Worm (Caenorhabditis elegans): ENCODE data around the gene arrd-1.

arrd-1 gene

DNA sequence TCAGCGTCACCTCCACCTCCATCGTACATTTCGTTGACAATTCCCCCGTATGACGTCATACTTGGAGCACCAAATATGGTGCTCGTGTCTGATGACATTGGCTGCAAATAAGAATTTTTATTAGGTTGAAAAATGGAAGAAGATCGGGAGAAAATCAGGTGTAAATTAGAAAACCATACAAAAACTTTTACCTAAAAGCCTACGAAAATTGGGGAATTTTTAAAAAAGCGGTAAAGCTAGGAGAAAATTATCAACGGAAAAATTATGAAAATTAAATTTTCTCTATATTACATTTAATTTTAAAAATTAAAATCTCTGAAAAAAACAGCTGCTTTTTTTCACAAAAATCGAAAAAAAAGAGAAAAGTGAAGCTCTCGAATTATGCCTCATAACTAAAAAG is 2.9 kb upstream of the arrd-1 start, which contains the start of gene T04B8.5:
T04B8.5 (minus strand) TSS at position 101 of the 400 bp plus-strand sequence.
- no peak for TF ChIP-seq nhr-85 (tag)
- no peak for TF ChIP-seq ztf-4 (tag; optimal IDR thresholded peaks at IDR 0.05)
- no peak for TF ChIP-seq egl-13 (tag; optimal IDR thresholded peaks at IDR 0.05)
- TF ChIP-seq ceh-8 (GFP tag; optimal IDR thresholded peaks at IDR 0.05): no peak
- TF ChIP-seq fkh-8 (tag; optimal IDR thresholded peaks at IDR 0.05): no peak
- no peak for TF ChIP-seq ets-5 (GFP tag; IDR thresholded peaks at IDR 0.05)

DNA sequence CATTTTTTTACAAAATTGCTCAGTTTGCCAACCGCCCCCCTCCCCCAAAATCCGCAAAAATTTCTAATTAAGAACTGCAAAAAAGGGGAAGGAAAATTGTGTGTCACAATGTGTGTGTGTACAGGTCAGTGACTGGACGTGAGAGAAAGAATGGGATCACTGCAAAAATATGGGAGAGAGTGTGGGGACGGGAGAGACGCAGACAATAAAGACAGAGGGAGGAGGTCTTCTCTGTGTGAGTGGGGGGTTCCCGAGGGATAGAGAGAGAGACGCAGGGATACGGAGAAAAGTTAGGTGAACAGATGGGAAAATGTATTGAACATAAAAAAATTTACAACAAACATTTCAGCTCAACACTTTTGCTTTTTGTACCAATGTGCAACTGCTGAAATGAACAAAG is 1.4 kb upstream of the arrd-1 start:
- no peak for TF ChIP-seq mab-9 (GFP tag; IDR thresholded peaks at IDR 0.05)
- peak; percentile 90 for TF ChIP-seq lin-14 (GFP tag; optimal IDR thresholded peaks at IDR 0.05)
- peak in 1 of 2 experiments; percentile 59 for TF ChIP-seq lsy-2 (tag; optimal IDR thresholded peaks at IDR 0.05)
- peak in 2 of 6 experiments; percentile 20 to 51 for TF ChIP-seq elt-3 (tag; optimal IDR thresholded peaks at IDR 0.05)
- TF ChIP-seq unc-98 (GFP tag; IDR thresholded peaks at IDR 0.05): peak; percentile 41; the same call in 1 of the 2 replicates
- peak in 1 of 2 experiments; percentile 52 for TF ChIP-seq mdl-1 (tag; optimal IDR thresholded peaks at IDR 0.05)
- peak; percentile 63 for TF ChIP-seq nhr-20 (tag; optimal IDR thresholded peaks at IDR 0.05)
- TF ChIP-seq snu-23 (GFP tag; optimal IDR thresholded peaks at IDR 0.05): peak; percentile 79
- TF ChIP-seq vab-15 (tag; optimal IDR thresholded peaks at IDR 0.05): no peak
- peak; percentile 43 for TF ChIP-seq tbx-2 (tag; optimal IDR thresholded peaks at IDR 0.05)
- TF ChIP-seq C16A3.4 (tag; optimal IDR thresholded peaks at IDR 0.05): no peak
- TF ChIP-seq F16B12.6 (tag; optimal IDR thresholded peaks at IDR 0.05): peak; percentile 36
- TF ChIP-seq dpl-1 (GFP tag; optimal IDR thresholded peaks at IDR 0.05): peak; percentile 15 to 46 (median 44)
- peak; percentile 49; the same call in 1 of the 2 replicates for TF ChIP-seq nhr-19 (GFP tag; conservative IDR thresholded peaks at IDR 0.05)
- peak; percentile 77 for TF ChIP-seq nhr-71 (tag; optimal IDR thresholded peaks at IDR 0.05)
- peak; percentile 63 to 68 for TF ChIP-seq efl-1 (optimal IDR thresholded peaks at IDR 0.05)
- TF ChIP-seq efl-1 (GFP tag; optimal IDR thresholded peaks at IDR 0.05 in 1 of 2): peak; percentile 31 to 90
- peak; percentile 89 for TF ChIP-seq nhr-85 (tag)
- TF ChIP-seq lin-35 (GFP tag; optimal IDR thresholded peaks at IDR 0.05): peak; percentile 29 to 59
- TF ChIP-seq nhr-12 (tag; optimal IDR thresholded peaks at IDR 0.05): no peak
- peak; percentile 69 for TF ChIP-seq blmp-1 (tag; optimal IDR thresholded peaks at IDR 0.05)
- TF ChIP-seq nhr-90 (tag; optimal IDR thresholded peaks at IDR 0.05; ENCODE audit: poor library complexity): peak; percentile 59
- peak; percentile 60 for TF ChIP-seq swsn-7 (tag; optimal IDR thresholded peaks at IDR 0.05)
- peak; percentile 56 for TF ChIP-seq dsc-1 (tag; optimal IDR thresholded peaks at IDR 0.05)
- peak; percentile 71 for TF ChIP-seq rnt-1 (tag; optimal IDR thresholded peaks at IDR 0.05)
- peak; percentile 38 for TF ChIP-seq nhr-77 (tag; optimal IDR thresholded peaks at IDR 0.05)
- peak; percentile 33 for TF ChIP-seq pag-3 (tag; optimal IDR thresholded peaks at IDR 0.05; ENCODE audit: borderline replicate concordance, insufficient read depth)
- peak; percentile 64 for TF ChIP-seq mep-1 (tag; optimal IDR thresholded peaks at IDR 0.05)
- TF ChIP-seq elt-2 (tag; optimal IDR thresholded peaks at IDR 0.05): no peak
- peak; percentile 5 for TF ChIP-seq lir-3 (tag; optimal IDR thresholded peaks at IDR 0.05; ENCODE audit: poor library complexity)
- peak; percentile 57; the same call in 1 of the 2 replicates for TF ChIP-seq grh-1 (GFP tag; IDR thresholded peaks at IDR 0.05)
- no peak for TF ChIP-seq lin-15B (tag; optimal IDR thresholded peaks at IDR 0.05)

DNA sequence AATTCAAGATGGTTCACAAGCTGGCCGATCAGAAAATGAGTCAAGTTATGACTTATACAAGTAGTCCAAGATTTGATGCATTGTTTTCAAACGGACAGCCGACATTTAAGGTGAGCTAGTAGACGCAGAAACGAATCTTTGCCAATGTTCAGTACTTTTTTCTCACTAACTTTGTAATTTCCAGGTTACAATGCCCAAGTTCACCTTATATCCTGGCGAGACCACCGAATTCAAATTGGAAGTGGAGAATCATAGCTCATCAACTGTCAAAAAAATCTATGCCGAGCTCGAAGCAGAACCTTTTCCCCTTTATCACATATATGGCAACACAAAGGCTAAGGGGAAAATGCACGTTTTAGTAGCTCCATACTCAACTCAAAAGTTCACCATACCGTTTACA is 608 bp downstream of the arrd-1 start:
- TF ChIP-seq ztf-4 (tag; optimal IDR thresholded peaks at IDR 0.05): no peak
- no peak for TF ChIP-seq nhr-76 (tag; optimal IDR thresholded peaks at IDR 0.05)
- no peak for TF ChIP-seq elt-3 (tag; optimal IDR thresholded peaks at IDR 0.05)
- no peak for TF ChIP-seq F16B12.6 (tag; optimal IDR thresholded peaks at IDR 0.05)
- no peak for TF ChIP-seq C34B4.2 (tag; optimal IDR thresholded peaks at IDR 0.05)
- TF ChIP-seq vab-15 (tag; optimal IDR thresholded peaks at IDR 0.05): no peak
- no peak for TF ChIP-seq skn-1 (tag; optimal IDR thresholded peaks at IDR 0.05)
- TF ChIP-seq mep-1 (tag; optimal IDR thresholded peaks at IDR 0.05): no peak
- TF ChIP-seq hpl-2 (GFP tag; optimal IDR thresholded peaks at IDR 0.05): no peak
- TF ChIP-seq egl-13 (tag; optimal IDR thresholded peaks at IDR 0.05): no peak
- TF ChIP-seq dsc-1 (tag; optimal IDR thresholded peaks at IDR 0.05): no peak
- no peak for TF ChIP-seq efl-3 (GFP tag; optimal IDR thresholded peaks at IDR 0.05)
- TF ChIP-seq lir-3 (tag; optimal IDR thresholded peaks at IDR 0.05; ENCODE audit: poor library complexity): no peak
- no peak for TF ChIP-seq nhr-85 (tag)
- no peak for TF ChIP-seq xbp-1 (tag; optimal IDR thresholded peaks at IDR 0.05)

All from whole organism, L1 larva.